Worm (Caenorhabditis elegans): ENCODE data around the gene ZK856.7.

ZK856.7 gene

ce11 chrV:10237959-10238444 is 36.1 kb downstream of the ZK856.7 start (continued):
- TF ChIP-seq chd-7 (tag; optimal IDR thresholded peaks at IDR 0.05), result peak; percentile 78
- peak; percentile 82 for TF ChIP-seq nhr-27 (tag; optimal IDR thresholded peaks at IDR 0.05)
- TF ChIP-seq madf-10 (tag; optimal IDR thresholded peaks at IDR 0.05), result no peak
- TF ChIP-seq him-1 (tag; optimal IDR thresholded peaks at IDR 0.05), result no peak
- peak; percentile 7 for TF ChIP-seq ztf-18 (tag; optimal IDR thresholded peaks at IDR 0.05)
- TF ChIP-seq F57C9.4 (tag; optimal IDR thresholded peaks at IDR 0.05), result no peak
- peak; percentile 49; the same call in 1 of the 2 replicates for TF ChIP-seq C17E4.6 (GFP tag; IDR thresholded peaks at IDR 0.05)
- no peak for TF ChIP-seq K11D2.4 (GFP tag; IDR thresholded peaks at IDR 0.05)
- no peak for TF ChIP-seq sea-2 (GFP tag; IDR thresholded peaks at IDR 0.05)
- TF ChIP-seq lsy-27 (tag; optimal IDR thresholded peaks at IDR 0.05; ENCODE audit: borderline replicate concordance, insufficient read depth), result no peak
- TF ChIP-seq ceh-91 (GFP tag; IDR thresholded peaks at IDR 0.05), result peak; percentile 14; the same call in 1 of the 2 replicates
- TF ChIP-seq egrh-3 (GFP tag; IDR thresholded peaks at IDR 0.05), result no peak
- peak; percentile 83 for TF ChIP-seq ceh-79 (tag; optimal IDR thresholded peaks at IDR 0.05)
- no peak for TF ChIP-seq F23B12.7 (tag; optimal IDR thresholded peaks at IDR 0.05; ENCODE audit: insufficient read depth)
- peak; percentile 82 for TF ChIP-seq B0336.3 (GFP tag; IDR thresholded peaks at IDR 0.05)
- TF ChIP-seq lin-54 (GFP tag; optimal IDR thresholded peaks at IDR 0.05), result peak; percentile 33
- peak; percentile 85; the same call in 1 of the 2 replicates for TF ChIP-seq Y95B8A.8 (GFP tag; IDR thresholded peaks at IDR 0.05)
- no peak for TF ChIP-seq ztf-6 (GFP tag; IDR thresholded peaks at IDR 0.05)
- no peak for TF ChIP-seq zfh-2 (GFP tag; conservative IDR thresholded peaks at IDR 0.05)
- peak; percentile 60 for TF ChIP-seq T26A5.8 (tag; optimal IDR thresholded peaks at IDR 0.05)
- TF ChIP-seq snpc-4 (GFP tag; optimal IDR thresholded peaks at IDR 0.05), result no peak
- TF ChIP-seq snpc-4 (tag; optimal IDR thresholded peaks at IDR 0.05), result peak in 1 of 4 experiments; percentile 2
- TF ChIP-seq zim-3 (tag; optimal IDR thresholded peaks at IDR 0.05), result peak; percentile 4
- no peak; the same call in 1 of the 2 replicates for TF ChIP-seq pbrm-1 (GFP tag; IDR thresholded peaks at IDR 0.05)
- TF ChIP-seq fkh-3 (tag; optimal IDR thresholded peaks at IDR 0.05), result peak; percentile 54
- no peak for TF ChIP-seq akir-1 (GFP tag; optimal IDR thresholded peaks at IDR 0.05)
- TF ChIP-seq ama-1 (optimal IDR thresholded peaks at IDR 0.05), result no peak
- TF ChIP-seq ama-1 (GFP tag; optimal IDR thresholded peaks at IDR 0.05), result no peak
- peak; percentile 93 for TF ChIP-seq F10E7.11 (tag; optimal IDR thresholded peaks at IDR 0.05)
- peak; percentile 9 for TF ChIP-seq B0261.1 (tag; optimal IDR thresholded peaks at IDR 0.05)
- peak; percentile 73; the same call in 1 of the 2 replicates for TF ChIP-seq attf-6 (GFP tag; IDR thresholded peaks at IDR 0.05)
- no peak for TF ChIP-seq B0019.2 (GFP tag; conservative IDR thresholded peaks at IDR 0.05)
- peak; percentile 45 for TF ChIP-seq tbp1 (GFP tag; optimal IDR thresholded peaks at IDR 0.05)
- 0 out of 2 replicates have a peak, but pooled peaks have one; percentile 12 for TF ChIP-seq cebp-1 (GFP tag; IDR thresholded peaks at IDR 0.05)
- TF ChIP-seq cebp-1 (tag; optimal IDR thresholded peaks at IDR 0.05), result peak; percentile 57
- TF ChIP-seq ztf-28 (GFP tag; IDR thresholded peaks at IDR 0.05), result no peak
- TF ChIP-seq somi-1 (GFP tag; optimal IDR thresholded peaks at IDR 0.05), result no peak
- TF ChIP-seq Y79H2A.3 (GFP tag; conservative IDR thresholded peaks at IDR 0.05), result peak; percentile 95
- TF ChIP-seq rcor-1 (GFP tag; IDR thresholded peaks at IDR 0.05), result peak; percentile 27; the same call in 1 of the 2 replicates
- TF ChIP-seq mcd-1 (GFP tag; IDR thresholded peaks at IDR 0.05), result no peak
- no peak for TF ChIP-seq ztf-26 (tag; optimal IDR thresholded peaks at IDR 0.05)
- TF ChIP-seq xnd-1 (tag; optimal IDR thresholded peaks at IDR 0.05), result peak; percentile 28
- TF ChIP-seq nhr-90 (tag; optimal IDR thresholded peaks at IDR 0.05), result no peak
- TF ChIP-seq rpc-1 (optimal IDR thresholded peaks at IDR 0.05), result no peak
- no peak for TF ChIP-seq rpc-1 (tag; optimal IDR thresholded peaks at IDR 0.05)
- no peak for TF ChIP-seq ceh-27 (GFP tag; optimal IDR thresholded peaks at IDR 0.05)
- TF ChIP-seq attf-5 (GFP tag; optimal IDR thresholded peaks at IDR 0.05), result no peak
- TF ChIP-seq ztf-25 (GFP tag; IDR thresholded peaks at IDR 0.05), result peak; percentile 85
- TF ChIP-seq repo-1 (tag; optimal IDR thresholded peaks at IDR 0.05), result no peak
